Fruit fly (Drosophila melanogaster) whole organism, prepupa: Measurements from ENCODE around the gene UbcE2H.

Source experiments
- Blimp-1 ChIP-seq: fragments of 200-800 bp; sonication (Bioruptor generic); optimal IDR thresholded peaks from 3 replicates; lab custom pipeline; 2017; ENCODE audit warnings: missing biosample characterization, missing genetic modification characterization, mild to moderate bottlenecking, moderate library complexity, missing genetic modification reagents
- CG10631 ChIP-seq: fragments of 200-800 bp; sonication (Bioruptor generic); optimal IDR thresholded peaks from 2 replicates; lab custom pipeline; 2016; ENCODE audit warnings: missing biosample characterization, missing genetic modification characterization
- CG10669 ChIP-seq: fragments of 200-800 bp; sonication (Bioruptor generic); optimal IDR thresholded peaks from 3 replicates; lab custom pipeline; 2018; ENCODE audit warnings: missing biosample characterization, mild to moderate bottlenecking, missing genetic modification characterization, moderate library complexity
- CG11294 ChIP-seq: fragments of 200-800 bp; sonication (Bioruptor generic); IDR thresholded peaks from 2 replicates; pipeline ENCODE4 v1.3.6; 2022; ENCODE audit warnings: missing biosample characterization, missing genetic modification characterization
- CG11762 ChIP-seq: fragments of 200-800 bp; sonication (Bioruptor generic); optimal IDR thresholded peaks from 3 replicates; lab custom pipeline; 2016; ENCODE audit warnings: missing biosample characterization, missing genetic modification characterization; ENCODE audit not compliant: insufficient read depth
- CG11902 ChIP-seq: fragments of 200-800 bp; sonication (Bioruptor generic); optimal IDR thresholded peaks from 3 replicates; lab custom pipeline; 2016; ENCODE audit warnings: missing biosample characterization, missing genetic modification characterization
- CG15336 ChIP-seq: fragments of 200-800 bp; sonication (Bioruptor generic); IDR thresholded peaks from 2 replicates; pipeline ENCODE4 v1.3.6; 2022; ENCODE audit warnings: missing biosample characterization, missing genetic modification characterization
- CG1621 ChIP-seq: fragments of 200-800 bp; sonication (Bioruptor generic); optimal IDR thresholded peaks from 3 replicates; lab custom pipeline; 2018; ENCODE audit warnings: missing biosample characterization, mild to moderate bottlenecking, missing genetic modification characterization
- CG16779 ChIP-seq: fragments of 200-800 bp; sonication (Bioruptor generic); optimal IDR thresholded peaks from 3 replicates; lab custom pipeline; 2017; ENCODE audit warnings: missing biosample characterization, mild to moderate bottlenecking, missing genetic modification characterization
- CG31627 ChIP-seq: fragments of 200-800 bp; sonication (Bioruptor generic); optimal IDR thresholded peaks from 3 replicates; lab custom pipeline; 2016; ENCODE audit warnings: missing biosample characterization, missing genetic modification characterization
- CG32006 ChIP-seq: fragments of 200-800 bp; sonication (Bioruptor generic); optimal IDR thresholded peaks from 3 replicates; lab custom pipeline; 2017; ENCODE audit warnings: missing biosample characterization, mild to moderate bottlenecking, missing genetic modification characterization
- CG34406 ChIP-seq: fragments of 200-800 bp; sonication (Bioruptor generic); optimal IDR thresholded peaks from 3 replicates; lab custom pipeline; 2016; ENCODE audit warnings: missing biosample characterization, missing genetic modification characterization
- CG3919 ChIP-seq: fragments of 200-800 bp; sonication (Bioruptor generic); optimal IDR thresholded peaks from 3 replicates; lab custom pipeline; 2016; ENCODE audit warnings: missing biosample characterization, missing genetic modification characterization
- CG4318 ChIP-seq: fragments of 200-800 bp; sonication (Bioruptor generic); optimal IDR thresholded peaks from 3 replicates; lab custom pipeline; 2017; ENCODE audit warnings: missing biosample characterization, mild to moderate bottlenecking, missing genetic modification characterization
- CG6163 ChIP-seq: fragments of 200-800 bp; sonication (Bioruptor generic); IDR thresholded peaks from 3 replicates; pipeline ENCODE4 v1.3.6; 2022; ENCODE audit warnings: missing biosample characterization, missing genetic modification characterization
- CG6276 ChIP-seq: fragments of 200-800 bp; sonication (Bioruptor generic); optimal IDR thresholded peaks from 2 replicates; lab custom pipeline; 2017; ENCODE audit warnings: missing biosample characterization, mild to moderate bottlenecking, missing genetic modification characterization
- CG6792 ChIP-seq: fragments of 200-800 bp; sonication (Bioruptor generic); optimal IDR thresholded peaks from 3 replicates; lab custom pipeline; 2016; ENCODE audit warnings: missing biosample characterization, missing genetic modification characterization
- CG6854 ChIP-seq: fragments of 200-800 bp; sonication (Bioruptor generic); optimal IDR thresholded peaks from 2 replicates; lab custom pipeline; 2017; ENCODE audit warnings: missing biosample characterization, mild to moderate bottlenecking, missing genetic modification characterization
- CG7368 ChIP-seq: fragments of 200-800 bp; sonication (Bioruptor generic); optimal IDR thresholded peaks from 3 replicates; lab custom pipeline; 2016; ENCODE audit warnings: missing biosample characterization, missing genetic modification characterization
- CG8319 ChIP-seq: fragments of 200-800 bp; sonication (Bioruptor generic); optimal IDR thresholded peaks from 3 replicates; lab custom pipeline; 2016; ENCODE audit warnings: missing biosample characterization, missing genetic modification characterization
- CG8632 ChIP-seq: fragments of 200-800 bp; sonication (Bioruptor generic); optimal IDR thresholded peaks from 3 replicates; lab custom pipeline; 2016; ENCODE audit warnings: missing biosample characterization, missing genetic modification characterization
- Eip78C ChIP-seq: fragments of 200-800 bp; sonication (Bioruptor generic); peaks from one replicate; lab custom pipeline; 2016; ENCODE audit warnings: missing biosample characterization, missing genetic modification characterization
- Eip93F ChIP-seq: fragments of 200-800 bp; sonication (Bioruptor generic); optimal IDR thresholded peaks from 2 replicates; lab custom pipeline; 2016; ENCODE audit warnings: missing biosample characterization, mild to moderate bottlenecking, missing genetic modification characterization
- Ets96B ChIP-seq: fragments of 200-800 bp; optimal IDR thresholded peaks from 2 replicates; lab custom pipeline; 2019; ENCODE audit warnings: missing biosample characterization, mild to moderate bottlenecking, missing genetic modification characterization, moderate library complexity
- Gug ChIP-seq: fragments of 200-800 bp; sonication (Bioruptor generic); IDR thresholded peaks from 2 replicates; pipeline ENCODE4 v1.3.6; 2022; ENCODE audit warnings: missing biosample characterization, missing genetic modification characterization
- Hr38 ChIP-seq: sonication (Bioruptor generic); optimal IDR thresholded peaks from 2 replicates; lab custom pipeline; 2016; ENCODE audit warnings: missing biosample characterization, missing genetic modification characterization
- Hr39 ChIP-seq: fragments of 200-800 bp; sonication (Bioruptor generic); optimal IDR thresholded peaks from 2 replicates; lab custom pipeline; 2016; ENCODE audit warnings: missing biosample characterization, missing genetic modification characterization
- Lpt ChIP-seq: fragments of 200-800 bp; sonication (Bioruptor generic); optimal IDR thresholded peaks from 3 replicates; lab custom pipeline; 2016; ENCODE audit warnings: missing biosample characterization, missing genetic modification characterization
- Met ChIP-seq: fragments of 200-800 bp; sonication (Bioruptor generic); optimal IDR thresholded peaks from 3 replicates; lab custom pipeline; 2016; ENCODE audit warnings: missing biosample characterization, missing genetic modification characterization
- OdsH ChIP-seq: fragments of 200-800 bp; sonication (Bioruptor generic); optimal IDR thresholded peaks from 3 replicates; lab custom pipeline; 2016; ENCODE audit warnings: missing biosample characterization, missing genetic modification characterization
- Smox ChIP-seq: fragments of 200-800 bp; sonication (Bioruptor generic); optimal IDR thresholded peaks from 3 replicates; lab custom pipeline; 2016; ENCODE audit warnings: missing biosample characterization, missing genetic modification characterization
- Sox102F ChIP-seq: fragments of 200-800 bp; sonication (Bioruptor generic); optimal IDR thresholded peaks from 2 replicates; lab custom pipeline; 2016; ENCODE audit warnings: missing biosample characterization, mild to moderate bottlenecking, missing genetic modification characterization
- Sox14 ChIP-seq: fragments of 200-800 bp; sonication (Bioruptor generic); optimal IDR thresholded peaks from 3 replicates; lab custom pipeline; 2016; ENCODE audit warnings: missing biosample characterization, missing genetic modification characterization
- achi ChIP-seq: fragments of 200-800 bp; sonication (Bioruptor generic); optimal IDR thresholded peaks from 3 replicates; lab custom pipeline; 2016; ENCODE audit warnings: missing biosample characterization, missing genetic modification characterization
- acj6 ChIP-seq: fragments of 200-800 bp; sonication (Bioruptor generic); optimal IDR thresholded peaks from 3 replicates; lab custom pipeline; 2016; ENCODE audit warnings: missing biosample characterization, missing genetic modification characterization
- cyc ChIP-seq: fragments of 200-800 bp; sonication (Bioruptor generic); optimal IDR thresholded peaks from 3 replicates; lab custom pipeline; 2016; ENCODE audit warnings: missing biosample characterization, missing genetic modification characterization
- dac ChIP-seq: fragments of 200-800 bp; sonication (Bioruptor generic); optimal IDR thresholded peaks from 2 replicates; lab custom pipeline; 2017; ENCODE audit warnings: missing biosample characterization, mild to moderate bottlenecking, missing genetic modification characterization
- dsx ChIP-seq: fragments of 200-800 bp; optimal IDR thresholded peaks from 3 replicates; lab custom pipeline; 2019; ENCODE audit warnings: missing biosample characterization, mild to moderate bottlenecking, missing genetic modification characterization, moderate library complexity; ENCODE audit not compliant: poor library complexity, severe bottlenecking
- eg ChIP-seq: fragments of 200-800 bp; sonication (Bioruptor generic); IDR thresholded peaks from 3 replicates; pipeline ENCODE4 v1.3.6; 2022; ENCODE audit warnings: missing biosample characterization, missing genetic modification characterization
- esn ChIP-seq: fragments of 200-800 bp; sonication (Bioruptor generic); optimal IDR thresholded peaks from 2 replicates; lab custom pipeline; 2016; ENCODE audit warnings: missing biosample characterization, mild to moderate bottlenecking, missing genetic modification characterization, moderate library complexity
- fd59A ChIP-seq: fragments of 200-800 bp; sonication (Bioruptor generic); optimal IDR thresholded peaks from 2 replicates; lab custom pipeline; 2017; ENCODE audit warnings: missing biosample characterization, mild to moderate bottlenecking, missing genetic modification characterization, missing genetic modification reagents
- fkh ChIP-seq: fragments of 200-800 bp; sonication (Bioruptor generic); optimal IDR thresholded peaks from 3 replicates; lab custom pipeline; 2017; ENCODE audit warnings: missing biosample characterization, mild to moderate bottlenecking, missing genetic modification characterization, moderate library complexity
- lz ChIP-seq: fragments of 200-800 bp; sonication (Bioruptor generic); optimal IDR thresholded peaks from 3 replicates; lab custom pipeline; 2016; ENCODE audit warnings: missing biosample characterization, missing genetic modification characterization
- net ChIP-seq: fragments of 200-800 bp; sonication (Bioruptor generic); optimal IDR thresholded peaks from 3 replicates; lab custom pipeline; 2016; ENCODE audit warnings: missing biosample characterization, missing genetic modification characterization
- pdm3 ChIP-seq: fragments of 200-800 bp; sonication (Bioruptor generic); optimal IDR thresholded peaks from 3 replicates; lab custom pipeline; 2016; ENCODE audit warnings: missing biosample characterization, missing genetic modification characterization
- salr ChIP-seq, 2 experiments: fragments of 200-800 bp; sonication (Bioruptor generic); optimal IDR thresholded peaks; 3 replicates each; lab custom pipeline; 2016 to 2018; ENCODE audit warnings: missing biosample characterization in 2 of 2, missing genetic modification characterization in 2 of 2, mild to moderate bottlenecking in 1 of 2
- spab ChIP-seq: fragments of 200-800 bp; sonication (Bioruptor generic); optimal IDR thresholded peaks from 2 replicates; lab custom pipeline; 2017; ENCODE audit warnings: missing biosample characterization, mild to moderate bottlenecking, missing genetic modification characterization, missing genetic modification reagents
- ss ChIP-seq, 2 experiments: fragments of 200-800 bp; sonication (Bioruptor generic); optimal IDR thresholded peaks; 2 replicates in 1 of 2; 3 replicates in 1 of 2; lab custom pipeline; 2017 to 2018; ENCODE audit warnings: mild to moderate bottlenecking in 2 of 2, missing biosample characterization in 2 of 2, missing genetic modification characterization in 2 of 2, moderate library complexity in 1 of 2
- topi ChIP-seq: fragments of 200-800 bp; sonication (Bioruptor generic); optimal IDR thresholded peaks from 3 replicates; lab custom pipeline; 2016; ENCODE audit warnings: missing biosample characterization, missing genetic modification characterization
- vri ChIP-seq: fragments of 200-800 bp; sonication (Bioruptor generic); optimal IDR thresholded peaks from 3 replicates; lab custom pipeline; 2016; ENCODE audit warnings: missing biosample characterization, mild to moderate bottlenecking, missing genetic modification characterization

The UbcE2H gene

dm6 chrX:8114476-8115342 lies 20.8 kb upstream of the UbcE2H start:
- peak; percentile 23 for TF ChIP-seq lz (GFP tag; lab: Kevin White, UChicago)
- no peak for TF ChIP-seq Smox
- TF ChIP-seq fkh (GFP tag; lab: Kevin White, UChicago) = peak; percentile 37
- TF ChIP-seq Ets96B (tag; lab: Kevin White, UChicago) = peak; percentile 6
- TF ChIP-seq CG6163 = peak; percentile 28; the same call in 1 of the 3 replicates
- TF ChIP-seq Sox102F (GFP tag; lab: Kevin White, UChicago) = peak; percentile 7
- TF ChIP-seq CG31627 (GFP tag; lab: Kevin White, UChicago) = peak; percentile 31
- peak; percentile 8 for TF ChIP-seq pdm3 (GFP tag; lab: Kevin White, UChicago)
- no peak for TF ChIP-seq spab (GFP tag; lab: Kevin White, UChicago)
- no peak for TF ChIP-seq CG4318 (GFP tag; lab: Kevin White, UChicago)
- TF ChIP-seq eg (GFP tag; lab: Robert Waterston, UW) = peak; percentile 56
- no peak for TF ChIP-seq vri (GFP tag; lab: Kevin White, UChicago)
- no peak for TF ChIP-seq CG6854 (GFP tag; lab: Kevin White, UChicago)
- no peak for TF ChIP-seq Hr38 (GFP tag; lab: Kevin White, UChicago)
- no peak for TF ChIP-seq net (GFP tag; lab: Kevin White, UChicago)
- TF ChIP-seq CG8632 (GFP tag; lab: Kevin White, UChicago) = no peak
- TF ChIP-seq dac (GFP tag; lab: Kevin White, UChicago) = no peak
- 0 out of 2 replicates have a peak, but pooled peaks have one; percentile 33 for TF ChIP-seq CG15336
- no peak for TF ChIP-seq CG1621 (tag; lab: Kevin White, UChicago)
- TF ChIP-seq topi (GFP tag; lab: Kevin White, UChicago) = no peak
- TF ChIP-seq Lpt (GFP tag; lab: Kevin White, UChicago) = no peak
- TF ChIP-seq ss (GFP tag; optimal IDR thresholded peaks at IDR 0.05; lab: Kevin White, UChicago) = no peak
- no peak for TF ChIP-seq Eip93F (GFP tag; lab: Kevin White, UChicago)
- no peak for TF ChIP-seq CG8319 (GFP tag; lab: Kevin White, UChicago)
- TF ChIP-seq achi (GFP tag; lab: Kevin White, UChicago) = peak; percentile 33
- no peak for TF ChIP-seq fd59A (GFP tag; lab: Kevin White, UChicago)
- TF ChIP-seq CG32006 (GFP tag; lab: Kevin White, UChicago) = peak; percentile 23
- no peak for TF ChIP-seq Blimp-1
- TF ChIP-seq CG34406 (GFP tag; lab: Kevin White, UChicago) = no peak
- TF ChIP-seq salr (GFP tag; optimal IDR thresholded peaks at IDR 0.05; lab: Kevin White, UChicago) = no peak
- TF ChIP-seq esn = peak; percentile 5
- no peak for TF ChIP-seq Sox14 (GFP tag; lab: Kevin White, UChicago)
- peak; percentile 13 for TF ChIP-seq acj6 (GFP tag; lab: Kevin White, UChicago)
- no peak for TF ChIP-seq CG7368
- no peak for TF ChIP-seq CG11902 (GFP tag; lab: Kevin White, UChicago)
- TF ChIP-seq CG10669 = peak; percentile 25
- TF ChIP-seq Gug (GFP tag; lab: Robert Waterston, UW) = no peak
- TF ChIP-seq CG11294 = no peak
- TF ChIP-seq CG11762 (GFP tag; lab: Kevin White, UChicago) = no peak
- no peak for TF ChIP-seq CG16779
- no peak for TF ChIP-seq CG6792 (GFP tag; lab: Kevin White, UChicago)
- TF ChIP-seq OdsH (GFP tag; lab: Kevin White, UChicago) = peak; percentile 7
- peak; percentile 64 for TF ChIP-seq Met
- no peak for TF ChIP-seq Eip78C (GFP tag; lab: Kevin White, UChicago)
- TF ChIP-seq CG3919 (GFP tag; lab: Kevin White, UChicago) = peak; percentile 18
- TF ChIP-seq Hr39 (GFP tag; lab: Kevin White, UChicago) = peak; percentile 40
- TF ChIP-seq dsx (GFP tag; lab: Kevin White, UChicago) = no peak
- no peak for TF ChIP-seq CG6276
- TF ChIP-seq cyc (GFP tag; lab: Kevin White, UChicago) = peak; percentile 10
- no peak for TF ChIP-seq CG10631 (GFP tag; lab: Kevin White, UChicago)
